Worm (Caenorhabditis elegans) whole organism, L1 larva: Measurements from ENCODE around the gene F58H1.5.
A peak's percentile ranks its signal among the peaks of the same experiment; 100 is the strongest.

Source experiments
- C16A3.4 ChIP-seq: fragments of 150-350 bp; optimal IDR thresholded peaks from 2 replicates; lab custom pipeline; 2014; ENCODE audit warnings: missing biosample characterization, missing genetic modification characterization
- C34B4.2 ChIP-seq: sonication (generic microtip); optimal IDR thresholded peaks from 2 replicates; lab custom pipeline; 2017; ENCODE audit warnings: mild to moderate bottlenecking, missing genetic modification characterization, missing compliant biosample characterization
- F16B12.6 ChIP-seq: fragments of 150-350 bp; optimal IDR thresholded peaks from 2 replicates; lab custom pipeline; 2014; ENCODE audit warnings: missing biosample characterization, missing genetic modification characterization
- aha-1 ChIP-seq: fragments of 150-350 bp; optimal IDR thresholded peaks from 2 replicates; lab custom pipeline; 2014; ENCODE audit warnings: missing biosample characterization, missing genetic modification characterization
- alr-1 ChIP-seq: fragments of 200-800 bp; sonication (Bioruptor generic); optimal IDR thresholded peaks from 2 replicates; lab custom pipeline; 2018; ENCODE audit warnings: borderline replicate concordance, mild to moderate bottlenecking, missing genetic modification characterization, missing compliant biosample characterization
- aly-2 ChIP-seq: fragments of 150-350 bp; optimal IDR thresholded peaks from 2 replicates; lab custom pipeline; 2014; ENCODE audit warnings: missing biosample characterization, missing genetic modification characterization
- ama-1 ChIP-seq: fragments of 150-350 bp; optimal IDR thresholded peaks from 2 replicates; lab custom pipeline; 2014
- blmp-1 ChIP-seq: fragments of 150-350 bp; optimal IDR thresholded peaks from 2 replicates; lab custom pipeline; 2014; ENCODE audit warnings: missing biosample characterization, missing genetic modification characterization
- ceh-63 ChIP-seq: fragments of 200-800 bp; sonication (Bioruptor generic); optimal IDR thresholded peaks from 2 replicates; lab custom pipeline; 2018; ENCODE audit warnings: mild to moderate bottlenecking, missing genetic modification characterization, missing compliant biosample characterization
- ceh-88 ChIP-seq: fragments of 200-800 bp; sonication (Bioruptor generic); IDR thresholded peaks from 2 replicates; pipeline ENCODE4 v1.3.6; 2022; ENCODE audit warnings: missing genetic modification characterization, missing compliant biosample characterization
- ces-1 ChIP-seq: fragments of 150-350 bp; optimal IDR thresholded peaks from 2 replicates; lab custom pipeline; 2014; ENCODE audit warnings: missing biosample characterization, missing genetic modification reagents, missing genetic modification characterization
- dsc-1 ChIP-seq: sonication (generic microtip); optimal IDR thresholded peaks from 2 replicates; lab custom pipeline; 2016; ENCODE audit warnings: mild to moderate bottlenecking, missing genetic modification characterization, missing compliant biosample characterization
- efl-1 ChIP-seq, 4 experiments: fragments of 150-350 bp; optimal IDR thresholded peaks in 3 of 4; peaks in 1 of 4; 1 replicate in 1 of 4; 2 replicates in 3 of 4; lab custom pipeline; 2014; ENCODE audit warnings: missing biosample characterization in 2 of 4, missing genetic modification characterization in 2 of 4, missing genetic modification reagents in 2 of 4
- egl-13 ChIP-seq: sonication (generic microtip); optimal IDR thresholded peaks from 2 replicates; lab custom pipeline; 2016; ENCODE audit warnings: missing genotype, missing genetic modification reagents, missing genetic modification characterization, missing compliant biosample characterization
- elt-2 ChIP-seq: sonication (generic microtip); optimal IDR thresholded peaks from 2 replicates; lab custom pipeline; 2016; ENCODE audit warnings: missing genetic modification characterization, mild to moderate bottlenecking, inconsistent platforms, missing compliant biosample characterization, missing genetic modification reagents
- elt-3 ChIP-seq, 6 experiments: fragments of 150-350 bp in 1 of 6; sonication (generic microtip); optimal IDR thresholded peaks; 2 replicates each; lab custom pipeline; 2017 to 2018; ENCODE audit warnings: missing biosample characterization in 6 of 6, missing genetic modification characterization in 6 of 6, inconsistent platforms in 1 of 6
- fkh-8 ChIP-seq: sonication (generic microtip); optimal IDR thresholded peaks from 2 replicates; lab custom pipeline; 2016; ENCODE audit warnings: mild to moderate bottlenecking, missing genetic modification characterization, missing compliant biosample characterization
- isw-1 ChIP-seq: fragments of 200-800 bp; sonication (Bioruptor generic); IDR thresholded peaks from 2 replicates; pipeline ENCODE4 v1.3.6; 2022; ENCODE audit warnings: missing genetic modification characterization, missing compliant biosample characterization
- jun-1 ChIP-seq: fragments of 150-350 bp; optimal IDR thresholded peaks from 2 replicates; lab custom pipeline; 2014; ENCODE audit warnings: missing biosample characterization, missing genetic modification reagents, missing genetic modification characterization
- lin-14 ChIP-seq: fragments of 200-800 bp; sonication (Bioruptor generic); optimal IDR thresholded peaks from 2 replicates; lab custom pipeline; 2018; ENCODE audit warnings: mild to moderate bottlenecking, missing genetic modification characterization, moderate library complexity, missing compliant biosample characterization
- lin-35 ChIP-seq, 2 experiments: fragments of 150-350 bp; optimal IDR thresholded peaks; 2 replicates each; lab custom pipeline; 2014; ENCODE audit warnings: missing biosample characterization in 2 of 2, missing genetic modification characterization in 2 of 2, missing genetic modification reagents in 2 of 2
- lin-39 ChIP-seq: fragments of 150-350 bp; optimal IDR thresholded peaks from 2 replicates; lab custom pipeline; 2014; ENCODE audit warnings: missing biosample characterization, missing genetic modification reagents, missing genetic modification characterization
- mdl-1 ChIP-seq, 2 experiments: fragments of 150-350 bp; optimal IDR thresholded peaks; 2 replicates each; lab custom pipeline; 2014 to 2017; ENCODE audit warnings: missing biosample characterization in 2 of 2, missing genetic modification characterization in 2 of 2, inconsistent platforms in 1 of 2
- mep-1 ChIP-seq: fragments of 150-350 bp; optimal IDR thresholded peaks from 2 replicates; lab custom pipeline; 2014; ENCODE audit warnings: missing biosample characterization, missing genetic modification characterization
- nhr-20 ChIP-seq: sonication (generic microtip); optimal IDR thresholded peaks from 2 replicates; lab custom pipeline; 2016; ENCODE audit warnings: mild to moderate bottlenecking, missing genetic modification characterization, missing compliant biosample characterization
- nhr-237 ChIP-seq: fragments of 150-350 bp; optimal IDR thresholded peaks from 2 replicates; lab custom pipeline; 2014; ENCODE audit warnings: missing biosample characterization, missing genetic modification characterization
- nhr-28 ChIP-seq: fragments of 150-350 bp; optimal IDR thresholded peaks from 2 replicates; lab custom pipeline; 2014; ENCODE audit warnings: missing biosample characterization, missing genetic modification characterization
- nhr-47 ChIP-seq: sonication (generic microtip); optimal IDR thresholded peaks from 2 replicates; lab custom pipeline; 2016; ENCODE audit warnings: mild to moderate bottlenecking, missing genetic modification characterization, moderate library complexity, missing compliant biosample characterization
- nhr-71 ChIP-seq: sonication (generic microtip); optimal IDR thresholded peaks from 2 replicates; lab custom pipeline; 2016; ENCODE audit warnings: mild to moderate bottlenecking, missing genetic modification characterization, moderate library complexity, missing compliant biosample characterization
- nhr-76 ChIP-seq: sonication (generic microtip); optimal IDR thresholded peaks from 2 replicates; lab custom pipeline; 2017; ENCODE audit warnings: missing biosample characterization, missing genetic modification characterization
- nhr-77 ChIP-seq: fragments of 150-350 bp; optimal IDR thresholded peaks from 2 replicates; lab custom pipeline; 2014; ENCODE audit warnings: missing biosample characterization, missing genetic modification characterization
- nhr-85 ChIP-seq: sonication (generic microtip); peaks from one replicate; lab custom pipeline; 2016; ENCODE audit warnings: missing genetic modification characterization, inconsistent platforms, missing compliant biosample characterization
- nhr-90 ChIP-seq: sonication (generic microtip); optimal IDR thresholded peaks from 2 replicates; lab custom pipeline; 2016; ENCODE audit warnings: mild to moderate bottlenecking, missing genetic modification characterization, missing compliant biosample characterization; ENCODE audit not compliant: poor library complexity
- pag-3 ChIP-seq: sonication (generic microtip); optimal IDR thresholded peaks from 2 replicates; lab custom pipeline; 2017; ENCODE audit warnings: missing genetic modification characterization, mild to moderate bottlenecking, missing compliant biosample characterization, antibody characterized with exemption, borderline replicate concordance; ENCODE audit not compliant: insufficient read depth
- pqm-1 ChIP-seq: sonication (generic microtip); optimal IDR thresholded peaks from 3 replicates; lab custom pipeline; 2017; ENCODE audit warnings: missing biosample characterization, missing genetic modification characterization
- rnt-1 ChIP-seq: sonication (generic microtip); optimal IDR thresholded peaks from 2 replicates; lab custom pipeline; 2016; ENCODE audit warnings: mild to moderate bottlenecking, missing genetic modification characterization, moderate library complexity, missing compliant biosample characterization
- snpc-4 ChIP-seq: fragments of 150-350 bp; optimal IDR thresholded peaks from 2 replicates; lab custom pipeline; 2014; ENCODE audit warnings: missing biosample characterization, missing genetic modification characterization
- sptf-1 ChIP-seq: fragments of 150-350 bp; optimal IDR thresholded peaks from 2 replicates; lab custom pipeline; 2014; ENCODE audit warnings: missing biosample characterization, missing genetic modification characterization
- sup-37 ChIP-seq: fragments of 200-800 bp; sonication (Bioruptor generic); optimal IDR thresholded peaks from 2 replicates; lab custom pipeline; 2018; ENCODE audit warnings: mild to moderate bottlenecking, missing genetic modification characterization, missing compliant biosample characterization
- unc-62 ChIP-seq: fragments of 150-350 bp; optimal IDR thresholded peaks from 2 replicates; lab custom pipeline; 2014; ENCODE audit warnings: missing biosample characterization, missing genetic modification reagents, missing genetic modification characterization
- unc-86 ChIP-seq: sonication (generic microtip); optimal IDR thresholded peaks from 2 replicates; lab custom pipeline; 2016; ENCODE audit warnings: missing genetic modification characterization, missing compliant biosample characterization
- unc-98 ChIP-seq: fragments of 200-800 bp; sonication (Bioruptor generic); IDR thresholded peaks from 2 replicates; pipeline ENCODE4 v1.3.6; 2022; ENCODE audit warnings: missing genetic modification characterization, missing compliant biosample characterization
- vab-15 ChIP-seq: sonication (generic microtip); optimal IDR thresholded peaks from 2 replicates; lab custom pipeline; 2017; ENCODE audit warnings: missing genotype, mild to moderate bottlenecking, missing genetic modification characterization, missing compliant biosample characterization
- zag-1 ChIP-seq: fragments of 150-350 bp; optimal IDR thresholded peaks from 2 replicates; lab custom pipeline; 2014; ENCODE audit warnings: missing biosample characterization, missing genetic modification characterization

The F58H1.5 gene

DNA sequence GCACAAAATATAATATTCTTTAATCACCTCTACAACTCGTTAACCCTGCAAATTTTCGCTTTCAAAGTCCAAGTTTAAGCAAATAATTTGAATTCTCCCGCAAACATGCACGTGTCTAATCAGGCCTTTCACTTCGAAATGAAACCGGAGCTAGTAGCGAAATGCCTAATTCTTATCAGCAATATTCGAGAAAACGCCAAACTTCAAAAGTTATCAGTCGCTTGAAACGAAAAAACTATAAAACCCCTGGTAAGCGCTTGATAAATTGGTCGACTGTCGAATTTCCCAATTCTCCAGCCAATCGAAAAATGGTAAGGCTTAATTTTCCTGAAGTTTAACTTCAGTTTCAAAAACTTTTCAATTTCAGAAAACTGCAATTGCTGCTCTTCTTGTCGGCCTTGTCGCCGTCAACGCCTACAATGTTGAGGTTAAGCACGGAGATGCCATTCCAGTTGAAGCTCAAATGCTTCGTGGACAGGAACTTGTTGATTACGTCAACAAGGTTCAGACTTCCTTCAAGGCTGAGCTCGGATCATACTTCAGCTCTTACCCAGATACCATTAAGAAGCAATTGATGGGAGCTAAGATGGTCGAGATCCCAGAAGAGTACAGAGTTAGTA, 44.8 kb downstream of the F58H1.5 start, which contains the start of gene cpr-9:
TSS of gene cpr-9 (plus strand) at position 188 of the 620 bp plus-strand sequence.
- no peak for TF ChIP-seq unc-98 (GFP tag; lab: Robert Waterston, UW)
- TF ChIP-seq isw-1 (GFP tag; lab: Robert Waterston, UW): no peak
- TF ChIP-seq ama-1: no peak
- TF ChIP-seq ceh-88 (GFP tag; lab: Robert Waterston, UW): no peak
- TF ChIP-seq lin-39 (tag; lab: Kevin White, UChicago): no peak
- no peak for TF ChIP-seq ces-1 (GFP tag; lab: Kevin White, UChicago)
- TF ChIP-seq pag-3: no peak
- TF ChIP-seq aha-1: no peak
- peak; percentile 85 for TF ChIP-seq elt-2 (tag; lab: Kevin White, UChicago)
- TF ChIP-seq snpc-4 (tag; lab: Kevin White, UChicago): no peak
- TF ChIP-seq sptf-1 (tag; lab: Kevin White, UChicago): no peak
- TF ChIP-seq C16A3.4 (tag; lab: Kevin White, UChicago): no peak
- no peak for TF ChIP-seq nhr-76 (tag; lab: Kevin White, UChicago)
- no peak for TF ChIP-seq blmp-1
- TF ChIP-seq dsc-1 (tag; lab: Kevin White, UChicago): no peak
- TF ChIP-seq sup-37: no peak
- TF ChIP-seq vab-15 (tag; lab: Kevin White, UChicago): no peak
- no peak for TF ChIP-seq C34B4.2 (tag; lab: Kevin White, UChicago)
- TF ChIP-seq lin-35 (GFP tag; optimal IDR thresholded peaks at IDR 0.05; lab: Kevin White, UChicago): peak in 1 of 2 experiments; percentile 33
- no peak for TF ChIP-seq nhr-77
- no peak for TF ChIP-seq nhr-237
- no peak for TF ChIP-seq ceh-63 (GFP tag; lab: Kevin White, UChicago)
- TF ChIP-seq efl-1 (optimal IDR thresholded peaks at IDR 0.05; lab: Kevin White, UChicago): no peak
- TF ChIP-seq efl-1 (GFP tag; optimal IDR thresholded peaks at IDR 0.05 in 1 of 2; lab: Kevin White, UChicago): peak in 1 of 2 experiments; percentile 78
- TF ChIP-seq nhr-20: peak; percentile 22
- TF ChIP-seq alr-1 (tag; lab: Kevin White, UChicago): no peak
- no peak for TF ChIP-seq zag-1 (tag; lab: Kevin White, UChicago)
- no peak for TF ChIP-seq nhr-90 (tag; lab: Kevin White, UChicago)
- no peak for TF ChIP-seq nhr-28 (tag; lab: Kevin White, UChicago)
- peak in 1 of 2 experiments; percentile 9 for TF ChIP-seq mdl-1 (tag; optimal IDR thresholded peaks at IDR 0.05; lab: Kevin White, UChicago)
- TF ChIP-seq egl-13 (tag; lab: Kevin White, UChicago): no peak
- no peak for TF ChIP-seq nhr-47 (tag; lab: Kevin White, UChicago)
- TF ChIP-seq jun-1 (tag; lab: Kevin White, UChicago): peak; percentile 36

DNA sequence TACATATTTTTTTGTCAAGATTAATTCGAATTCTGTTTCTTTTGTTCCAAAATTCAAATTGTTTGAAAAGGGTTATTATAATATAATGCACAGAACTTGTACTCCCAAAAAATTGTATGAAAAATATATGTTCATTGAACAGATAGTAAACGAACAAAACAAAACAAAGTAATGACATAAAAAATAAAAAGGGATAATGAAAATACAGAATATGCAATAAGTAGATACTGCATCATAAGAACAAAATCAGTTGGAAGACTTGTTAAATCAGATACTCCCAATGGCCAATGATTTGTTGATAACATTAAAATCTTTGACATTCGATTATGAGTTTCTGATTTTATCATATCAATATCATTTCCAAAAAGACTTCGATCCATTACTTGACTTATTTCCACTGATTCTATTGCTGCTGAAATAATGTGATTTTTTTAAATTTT, 46.3 kb downstream of the F58H1.5 start:
- TF ChIP-seq elt-3 (tag; optimal IDR thresholded peaks at IDR 0.05; lab: Kevin White, UChicago): no peak
- TF ChIP-seq aly-2 (tag; lab: Kevin White, UChicago): peak; percentile 71
- no peak for TF ChIP-seq efl-1 (optimal IDR thresholded peaks at IDR 0.05; lab: Kevin White, UChicago)
- TF ChIP-seq efl-1 (GFP tag; optimal IDR thresholded peaks at IDR 0.05 in 1 of 2; lab: Kevin White, UChicago): peak in 1 of 2 experiments; percentile 73
- TF ChIP-seq elt-2 (tag; lab: Kevin White, UChicago): peak; percentile 18
- TF ChIP-seq nhr-71 (tag; lab: Kevin White, UChicago): peak; percentile 14

DNA sequence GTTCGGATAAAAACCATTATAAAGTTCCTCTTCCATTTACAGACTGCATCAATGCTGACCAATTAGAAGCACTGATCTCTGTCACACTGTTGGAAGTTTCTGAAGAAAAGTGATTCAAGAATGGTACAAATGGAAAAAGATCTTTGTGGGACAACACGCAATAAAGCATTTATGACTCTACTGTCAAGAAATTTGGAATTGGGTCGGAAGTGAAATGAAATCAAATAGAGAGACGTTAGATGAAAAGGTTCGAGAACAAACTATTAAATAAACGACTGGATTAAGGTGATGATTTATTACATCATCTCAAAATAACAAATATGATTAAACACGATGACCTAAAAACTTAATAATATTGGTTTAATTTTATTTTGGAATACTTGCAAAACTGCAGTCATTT, 48.3 kb downstream of the F58H1.5 start, which contains the start of gene F57F5.3:
TSS of gene F57F5.3 (minus strand) at position 101 of the 400 bp plus-strand sequence.
- no peak for TF ChIP-seq vab-15 (tag; lab: Kevin White, UChicago)
- no peak for TF ChIP-seq F16B12.6 (tag; lab: Kevin White, UChicago)
- no peak for TF ChIP-seq mep-1 (tag; lab: Kevin White, UChicago)
- TF ChIP-seq snpc-4 (tag; lab: Kevin White, UChicago): no peak
- no peak for TF ChIP-seq fkh-8 (tag; lab: Kevin White, UChicago)
- TF ChIP-seq pqm-1: no peak
- TF ChIP-seq alr-1 (tag; lab: Kevin White, UChicago): no peak
- TF ChIP-seq efl-1 (optimal IDR thresholded peaks at IDR 0.05; lab: Kevin White, UChicago): no peak
- TF ChIP-seq efl-1 (GFP tag; optimal IDR thresholded peaks at IDR 0.05 in 1 of 2; lab: Kevin White, UChicago): no peak
- TF ChIP-seq blmp-1: no peak
- no peak for TF ChIP-seq lin-14 (GFP tag; lab: Kevin White, UChicago)
- no peak for TF ChIP-seq nhr-85
- TF ChIP-seq ces-1 (GFP tag; lab: Kevin White, UChicago): no peak
- no peak for TF ChIP-seq rnt-1 (tag; lab: Kevin White, UChicago)
- TF ChIP-seq nhr-77: no peak
- no peak for TF ChIP-seq unc-62 (GFP tag; lab: Kevin White, UChicago)
- TF ChIP-seq jun-1 (tag; lab: Kevin White, UChicago): no peak
- no peak for TF ChIP-seq unc-86 (tag; lab: Kevin White, UChicago)
- TF ChIP-seq nhr-20: no peak
- TF ChIP-seq lin-35 (GFP tag; optimal IDR thresholded peaks at IDR 0.05; lab: Kevin White, UChicago): no peak
- no peak for TF ChIP-seq nhr-71 (tag; lab: Kevin White, UChicago)
